Worm (Caenorhabditis elegans): Measurements from ENCODE around the gene let-92.

let-92 gene

ce11 chrIV:11864226-11864625 is 6.0 kb downstream of the let-92 start, which contains the start of gene trpa-1:
TSS of gene trpa-1 (plus strand) at chrIV:11864526.
- TF ChIP-seq lin-40 (tag; optimal IDR thresholded peaks at IDR 0.05), result no peak
- TF ChIP-seq nfyb-1 (GFP tag; IDR thresholded peaks at IDR 0.05), result no peak
- no peak for TF ChIP-seq snpc-4 (GFP tag; optimal IDR thresholded peaks at IDR 0.05)
- no peak for TF ChIP-seq snpc-4 (tag; optimal IDR thresholded peaks at IDR 0.05)

ce11 chrIV:11867652-11868232 is 9.5 kb downstream of the let-92 start:
- TF ChIP-seq nhr-80 (tag; optimal IDR thresholded peaks at IDR 0.05), result no peak
- no peak for TF ChIP-seq C17E4.6 (GFP tag; IDR thresholded peaks at IDR 0.05)
- TF ChIP-seq F52B5.7 (tag; optimal IDR thresholded peaks at IDR 0.05), result no peak

- TF ChIP-seq efl-1 (GFP tag; optimal IDR thresholded peaks at IDR 0.05) (no peak), rpc-1 (optimal IDR thresholded peaks at IDR 0.05) (no peak), rpc-1 (tag; optimal IDR thresholded peaks at IDR 0.05) (no peak), nfyb-1 (GFP tag; IDR thresholded peaks at IDR 0.05) (no peak), attf-6 (GFP tag; IDR thresholded peaks at IDR 0.05) (no peak), egl-18 (GFP tag; IDR thresholded peaks at IDR 0.05) (no peak), aptf-3 (GFP tag; IDR thresholded peaks at IDR 0.05) (no peak), lin-26 (GFP tag; IDR thresholded peaks at IDR 0.05) (no peak), gei-17 (GFP tag; optimal IDR thresholded peaks at IDR 0.05) (no peak), him-1 (tag; optimal IDR thresholded peaks at IDR 0.05) (no peak), T26A5.8 (tag; optimal IDR thresholded peaks at IDR 0.05) (no peak), ekl-4 (GFP tag; IDR thresholded peaks at IDR 0.05) (no peak), egl-44 (GFP tag; IDR thresholded peaks at IDR 0.05) (no peak)
Observed at ce11 chrIV:11868452-11868851, 10.2 kb downstream of the let-92 start.

- peak; percentile 31; the same call in 1 of the 2 replicates for TF ChIP-seq mcd-1 (GFP tag; IDR thresholded peaks at IDR 0.05)
- no peak for TF ChIP-seq ztf-18 (tag; optimal IDR thresholded peaks at IDR 0.05)
- TF ChIP-seq ets-4 (GFP tag; optimal IDR thresholded peaks at IDR 0.05), result no peak
- TF ChIP-seq nhr-90 (tag; optimal IDR thresholded peaks at IDR 0.05), result no peak
- no peak for TF ChIP-seq sptf-2 (GFP tag; optimal IDR thresholded peaks at IDR 0.05)
- TF ChIP-seq zfh-2 (GFP tag; conservative IDR thresholded peaks at IDR 0.05), result peak; percentile 65
- TF ChIP-seq hmg-1.2 (GFP tag; IDR thresholded peaks at IDR 0.05), result peak; percentile 37; the same call in 1 of the 2 replicates
- no peak for TF ChIP-seq pha-4 (tag; optimal IDR thresholded peaks at IDR 0.05)
- TF ChIP-seq F23B12.7 (tag; optimal IDR thresholded peaks at IDR 0.05; ENCODE audit: insufficient read depth), result no peak
- TF ChIP-seq K12H6.12 (tag; optimal IDR thresholded peaks at IDR 0.05), result peak; percentile 9
- TF ChIP-seq egl-18 (GFP tag; IDR thresholded peaks at IDR 0.05), result no peak
- peak; percentile 39 for TF ChIP-seq madf-10 (tag; optimal IDR thresholded peaks at IDR 0.05)
- no peak for TF ChIP-seq B0336.3 (GFP tag; IDR thresholded peaks at IDR 0.05)
- no peak for TF ChIP-seq rpc-1 (optimal IDR thresholded peaks at IDR 0.05)
- no peak for TF ChIP-seq rpc-1 (tag; optimal IDR thresholded peaks at IDR 0.05)
- TF ChIP-seq egrh-3 (GFP tag; IDR thresholded peaks at IDR 0.05), result 0 out of 2 replicates have a peak, but pooled peaks have one; percentile 10
- peak; percentile 1 for TF ChIP-seq ceh-27 (GFP tag; optimal IDR thresholded peaks at IDR 0.05)
Observed at ce11 chrIV:11871083-11871482, 12.8 kb downstream of the let-92 start.

- TF ChIP-seq Y79H2A.3 (GFP tag; conservative IDR thresholded peaks at IDR 0.05) (no peak), madf-6 (GFP tag; IDR thresholded peaks at IDR 0.05) (no peak), B0035.1 (tag; optimal IDR thresholded peaks at IDR 0.05) (no peak), ztf-28 (GFP tag; IDR thresholded peaks at IDR 0.05) (no peak), die-1 (tag; optimal IDR thresholded peaks at IDR 0.05) (no peak), F23B12.7 (tag; optimal IDR thresholded peaks at IDR 0.05; ENCODE audit: insufficient read depth) (no peak), ztf-22 (GFP tag; optimal IDR thresholded peaks at IDR 0.05) (no peak), zfh-2 (GFP tag; conservative IDR thresholded peaks at IDR 0.05) (no peak), rpc-1 (optimal IDR thresholded peaks at IDR 0.05) (no peak), rpc-1 (tag; optimal IDR thresholded peaks at IDR 0.05) (no peak), bed-2 (GFP tag; IDR thresholded peaks at IDR 0.05) (no peak), xnd-1 (tag; optimal IDR thresholded peaks at IDR 0.05) (no peak), let-607 (tag; optimal IDR thresholded peaks at IDR 0.05) (no peak), F33H1.4 (GFP tag; IDR thresholded peaks at IDR 0.05) (no peak)
Observed at ce11 chrIV:11871898-11872297, 13.7 kb downstream of the let-92 start.

All from whole organism, young adult.